Worm (Caenorhabditis elegans) whole organism, late embryonic: Measurements from ENCODE around the gene Y73C8B.3.

ENCODE experiments used
- lim-6 ChIP-seq: sonication (generic microtip); optimal IDR thresholded peaks from 2 replicates; lab custom pipeline; 2016; ENCODE audit warnings: missing genetic modification characterization, missing compliant biosample characterization
- nfya-1 ChIP-seq: sonication (generic microtip); optimal IDR thresholded peaks from 2 replicates; lab custom pipeline; 2017; ENCODE audit warnings: missing genetic modification characterization, mild to moderate bottlenecking, missing compliant biosample characterization, antibody characterized with exemption, moderate library complexity

- TF ChIP-seq nfya-1 (tag; lab: Kevin White, UChicago): no peak
- TF ChIP-seq lim-6 (tag; lab: Kevin White, UChicago): no peak
Observed at ce11 chrV:3165438-3165837, 27.6 kb downstream of the Y73C8B.3 start, which contains the start of gene C36C5.14.
